Worm (Caenorhabditis elegans) whole organism, L2 larva: ENCODE results near the gene add-2.

ENCODE experiments used
- C34F6.9 ChIP-seq: fragments of 150-350 bp; optimal IDR thresholded peaks from 2 replicates; lab custom pipeline; 2014; ENCODE audit warnings: missing biosample characterization, missing genetic modification characterization
- R02D3.7 ChIP-seq: fragments of 150-350 bp; optimal IDR thresholded peaks from 2 replicates; lab custom pipeline; 2014; ENCODE audit warnings: missing biosample characterization, missing genetic modification characterization
- alr-1 ChIP-seq: fragments of 150-350 bp; optimal IDR thresholded peaks from 2 replicates; lab custom pipeline; 2014; ENCODE audit warnings: missing biosample characterization, missing genetic modification characterization
- aly-2 ChIP-seq: fragments of 150-350 bp; optimal IDR thresholded peaks from 2 replicates; lab custom pipeline; 2014; ENCODE audit warnings: missing biosample characterization, missing genetic modification characterization
- ceh-82 ChIP-seq: fragments of 150-350 bp; optimal IDR thresholded peaks from 2 replicates; lab custom pipeline; 2014; ENCODE audit warnings: missing biosample characterization, missing genetic modification characterization
- dmd-4 ChIP-seq: sonication (generic microtip); optimal IDR thresholded peaks from 2 replicates; lab custom pipeline; 2017; ENCODE audit warnings: missing biosample characterization, missing genetic modification characterization
- elt-1 ChIP-seq: fragments of 150-350 bp; optimal IDR thresholded peaks from 2 replicates; lab custom pipeline; 2014; ENCODE audit warnings: missing biosample characterization, missing genetic modification characterization
- lin-11 ChIP-seq: fragments of 150-350 bp; sonication (generic microtip); optimal IDR thresholded peaks from 2 replicates; lab custom pipeline; 2014; ENCODE audit warnings: missing biosample characterization, missing genetic modification characterization, inconsistent platforms, mixed read lengths
- lsy-2 ChIP-seq, 2 experiments: fragments of 150-350 bp in 1 of 2; sonication (generic microtip) in 1 of 2; optimal IDR thresholded peaks; 2 replicates each; lab custom pipeline; 2014 to 2017; ENCODE audit warnings: missing biosample characterization in 2 of 2, missing genetic modification characterization in 2 of 2
- mab-5 ChIP-seq: fragments of 150-350 bp; optimal IDR thresholded peaks from 2 replicates; lab custom pipeline; 2014; ENCODE audit warnings: missing biosample characterization, missing genetic modification characterization
- mdl-1 ChIP-seq, 2 experiments: fragments of 150-350 bp in 1 of 2; sonication (generic microtip) in 1 of 2; optimal IDR thresholded peaks; 2 replicates each; lab custom pipeline; 2017; ENCODE audit warnings: missing biosample characterization in 2 of 2, missing genetic modification characterization in 2 of 2
- nhr-12 ChIP-seq: fragments of 150-350 bp; optimal IDR thresholded peaks from 2 replicates; lab custom pipeline; 2014; ENCODE audit warnings: missing biosample characterization, missing genetic modification characterization
- nhr-129 ChIP-seq: fragments of 150-350 bp; optimal IDR thresholded peaks from 2 replicates; lab custom pipeline; 2014; ENCODE audit warnings: missing biosample characterization, missing genetic modification characterization
- nhr-23 ChIP-seq: fragments of 150-350 bp; optimal IDR thresholded peaks from 2 replicates; lab custom pipeline; 2014; ENCODE audit warnings: missing biosample characterization, missing genetic modification reagents, missing genetic modification characterization
- nhr-25 ChIP-seq: fragments of 150-350 bp; sonication (generic microtip); optimal IDR thresholded peaks from 3 replicates; lab custom pipeline; 2014; ENCODE audit warnings: missing biosample characterization, missing genetic modification characterization
- unc-39 ChIP-seq: fragments of 150-350 bp; optimal IDR thresholded peaks from 2 replicates; lab custom pipeline; 2014; ENCODE audit warnings: missing biosample characterization, missing genetic modification characterization
- ztf-4 ChIP-seq: fragments of 150-350 bp; optimal IDR thresholded peaks from 2 replicates; lab custom pipeline; 2014; ENCODE audit warnings: missing biosample characterization, missing genetic modification characterization

add-2 gene

DNA sequence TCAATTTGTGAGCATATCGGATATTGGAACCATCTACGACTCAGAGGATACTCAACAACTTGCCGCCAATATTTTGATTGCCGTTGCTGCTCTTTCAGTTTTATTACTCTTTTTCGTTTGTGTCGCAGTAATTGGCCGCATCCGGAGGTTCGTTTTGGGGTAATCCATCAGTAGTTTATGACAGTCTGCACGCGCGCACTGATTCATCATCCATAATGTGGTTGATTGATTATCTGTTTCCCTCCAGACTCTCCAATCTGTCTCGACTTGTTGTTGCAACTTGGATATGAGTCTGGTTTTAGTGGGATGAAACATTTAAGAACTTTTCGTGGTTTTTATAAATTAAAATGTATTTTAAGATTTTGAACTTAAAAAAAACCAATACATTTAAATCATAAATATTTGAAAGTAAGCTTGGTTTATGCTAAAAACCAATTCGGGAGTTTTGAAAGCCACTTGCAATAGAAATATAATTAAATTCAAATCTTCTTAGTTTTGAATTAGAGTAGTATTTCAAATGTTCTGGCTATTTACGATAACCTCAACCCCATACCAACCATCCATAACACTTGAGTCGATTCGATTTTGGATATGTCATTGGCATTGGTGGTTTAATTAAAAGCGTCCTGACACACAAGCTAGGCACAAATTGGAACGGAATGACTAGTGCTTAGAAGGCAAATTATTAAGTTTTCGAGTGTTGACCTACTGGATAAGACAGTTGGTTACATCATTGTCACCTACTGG is 52.9 kb downstream of the add-2 start:
- no peak for TF ChIP-seq ceh-82 (tag; lab: Kevin White, UChicago)
- no peak for TF ChIP-seq lin-11 (tag; lab: Kevin White, UChicago)
- no peak for TF ChIP-seq mab-5 (tag; lab: Kevin White, UChicago)
- no peak for TF ChIP-seq ztf-4 (tag; lab: Kevin White, UChicago)
- no peak for TF ChIP-seq lsy-2 (tag; optimal IDR thresholded peaks at IDR 0.05; lab: Kevin White, UChicago)
- no peak for TF ChIP-seq elt-1 (tag; lab: Kevin White, UChicago)
- TF ChIP-seq R02D3.7 = no peak
- no peak for TF ChIP-seq nhr-129
- TF ChIP-seq mdl-1 (tag; optimal IDR thresholded peaks at IDR 0.05; lab: Kevin White, UChicago) = no peak
- TF ChIP-seq nhr-12 (tag; lab: Kevin White, UChicago) = no peak
- TF ChIP-seq nhr-25 (tag; lab: Kevin White, UChicago) = no peak
- no peak for TF ChIP-seq alr-1 (tag; lab: Kevin White, UChicago)
- TF ChIP-seq dmd-4 = no peak
- no peak for TF ChIP-seq C34F6.9 (tag; lab: Kevin White, UChicago)
- TF ChIP-seq aly-2 = no peak
- TF ChIP-seq unc-39 (tag; lab: Kevin White, UChicago) = no peak
- no peak for TF ChIP-seq nhr-23
